Fruit fly (Drosophila melanogaster) whole organism, embryonic: ENCODE data around the gene CG10055.
A peak's percentile ranks its signal among the peaks of the same experiment; 100 is the strongest.

Source experiments
- B-H1 ChIP-seq: fragments of 200-800 bp; sonication (Bioruptor generic); IDR thresholded peaks from 3 replicates; pipeline ENCODE4 v1.3.6; 2022; ENCODE audit warnings: missing biosample characterization, missing genetic modification characterization
- BEAF-32 ChIP-seq: fragments of 200-800 bp; sonication (Bioruptor generic); optimal IDR thresholded peaks from 3 replicates; lab custom pipeline; 2017; ENCODE audit warnings: missing biosample characterization, missing genetic modification characterization, mild to moderate bottlenecking, moderate library complexity, missing genetic modification reagents
- Bdp1 ChIP-seq: fragments of 200-800 bp; sonication (Bioruptor generic); optimal IDR thresholded peaks from 3 replicates; lab custom pipeline; 2016; ENCODE audit warnings: missing biosample characterization, missing genetic modification characterization
- Bgb ChIP-seq: fragments of 200-800 bp; sonication (Bioruptor generic); IDR thresholded peaks from 2 replicates; pipeline ENCODE4 v1.3.6; 2022; ENCODE audit warnings: missing biosample characterization, missing genetic modification characterization; ENCODE audit not compliant: partially characterized antibody
- CG10431 ChIP-seq: fragments of 200-800 bp; sonication (Bioruptor generic); optimal IDR thresholded peaks from 3 replicates; lab custom pipeline; 2018; ENCODE audit warnings: missing biosample characterization, mild to moderate bottlenecking, missing genetic modification characterization
- CG11398 ChIP-seq: fragments of 200-800 bp; sonication (Bioruptor generic); optimal IDR thresholded peaks from 2 replicates; lab custom pipeline; 2016; ENCODE audit warnings: missing biosample characterization, missing genetic modification characterization
- CG12155 ChIP-seq: fragments of 200-800 bp; sonication (Bioruptor generic); optimal IDR thresholded peaks from 3 replicates; lab custom pipeline; 2016; ENCODE audit warnings: missing biosample characterization, missing genetic modification characterization
- CG13775 ChIP-seq: fragments of 200-800 bp; sonication (Bioruptor generic); optimal IDR thresholded peaks from 3 replicates; lab custom pipeline; 2017; ENCODE audit warnings: missing biosample characterization, mild to moderate bottlenecking, missing genetic modification characterization
- CG14441 ChIP-seq: fragments of 200-800 bp; sonication (Bioruptor generic); IDR thresholded peaks from 2 replicates; pipeline ENCODE4 v1.3.6; 2022; ENCODE audit warnings: missing biosample characterization, missing genetic modification characterization
- CG15011 ChIP-seq: fragments of 200-800 bp; sonication (Bioruptor generic); optimal IDR thresholded peaks from 3 replicates; lab custom pipeline; 2018; ENCODE audit warnings: missing biosample characterization, mild to moderate bottlenecking, missing genetic modification characterization
- CG17359 ChIP-seq: fragments of 200-800 bp; sonication (Bioruptor generic); optimal IDR thresholded peaks from 3 replicates; lab custom pipeline; 2018; ENCODE audit warnings: missing biosample characterization, mild to moderate bottlenecking, missing genetic modification characterization, moderate library complexity
- CG17912 ChIP-seq: fragments of 200-800 bp; sonication (Bioruptor generic); optimal IDR thresholded peaks from 2 replicates; lab custom pipeline; 2018; ENCODE audit warnings: missing biosample characterization, mild to moderate bottlenecking, missing genetic modification characterization
- CG18476 ChIP-seq: fragments of 200-800 bp; sonication (Bioruptor generic); optimal IDR thresholded peaks from 2 replicates; lab custom pipeline; 2016; ENCODE audit warnings: missing biosample characterization, mild to moderate bottlenecking, missing genetic modification characterization
- CG18599 ChIP-seq: fragments of 200-800 bp; sonication (Bioruptor generic); optimal IDR thresholded peaks from 3 replicates; lab custom pipeline; 2017; ENCODE audit warnings: missing biosample characterization, missing genetic modification characterization, mild to moderate bottlenecking, moderate library complexity, missing genetic modification reagents
- CG2120 ChIP-seq: fragments of 200-800 bp; sonication (Bioruptor generic); optimal IDR thresholded peaks from 3 replicates; lab custom pipeline; 2016; ENCODE audit warnings: missing biosample characterization, missing genetic modification characterization
- CG2199 ChIP-seq: fragments of 200-800 bp; sonication (Bioruptor generic); IDR thresholded peaks from 3 replicates; pipeline ENCODE4 v1.3.6; 2022; ENCODE audit warnings: missing biosample characterization, missing genetic modification characterization
- CG2202 ChIP-seq: fragments of 200-800 bp; sonication (Bioruptor generic); optimal IDR thresholded peaks from 2 replicates; lab custom pipeline; 2018; ENCODE audit warnings: missing biosample characterization, mild to moderate bottlenecking, missing genetic modification characterization
- CG31365 ChIP-seq: fragments of 200-800 bp; sonication (Bioruptor generic); optimal IDR thresholded peaks from 2 replicates; lab custom pipeline; 2018; ENCODE audit warnings: missing biosample characterization, mild to moderate bottlenecking, missing genetic modification characterization
- CG32772 ChIP-seq: fragments of 200-800 bp; sonication (Bioruptor generic); IDR thresholded peaks from 2 replicates; pipeline ENCODE4 v1.3.6; 2022; ENCODE audit warnings: missing biosample characterization, missing genetic modification characterization
- CG4707 ChIP-seq: fragments of 200-800 bp; sonication (Bioruptor generic); optimal IDR thresholded peaks from 2 replicates; lab custom pipeline; 2018; ENCODE audit warnings: missing biosample characterization, mild to moderate bottlenecking, missing genetic modification characterization, moderate library complexity
- Dfd ChIP-seq, 2 experiments: fragments of >200 bp; optimal IDR thresholded peaks; 2 replicates each; lab custom pipeline; 2017; ENCODE audit warnings: missing biosample characterization in 2 of 2, missing genetic modification characterization in 2 of 2
- Fer1 ChIP-seq: fragments of 200-800 bp; sonication (Bioruptor generic); optimal IDR thresholded peaks from 2 replicates; lab custom pipeline; 2017; ENCODE audit warnings: missing biosample characterization, mild to moderate bottlenecking, missing genetic modification characterization
- GATAe ChIP-seq: fragments of 200-800 bp; sonication (Bioruptor generic); conservative IDR thresholded peaks from 2 replicates; pipeline ENCODE4 v1.3.6; 2022; ENCODE audit warnings: missing biosample characterization, missing genetic modification characterization
- HmgZ ChIP-seq: fragments of 200-800 bp; sonication (Bioruptor generic); optimal IDR thresholded peaks from 2 replicates; lab custom pipeline; 2018; ENCODE audit warnings: missing biosample characterization, mild to moderate bottlenecking, missing genetic modification characterization
- Hr39 ChIP-seq: fragments of >200 bp; optimal IDR thresholded peaks from 2 replicates; lab custom pipeline; 2017
- Hr51 ChIP-seq, 2 experiments: fragments of 200-800 bp; sonication (Bioruptor generic); optimal IDR thresholded peaks; 2 replicates in 1 of 2; 3 replicates in 1 of 2; lab custom pipeline; 2016 to 2018; ENCODE audit warnings: missing biosample characterization in 2 of 2, missing genetic modification characterization in 2 of 2, mild to moderate bottlenecking in 1 of 2, moderate library complexity in 1 of 2
- Nf-YA ChIP-seq: fragments of 200-800 bp; sonication (Bioruptor generic); IDR thresholded peaks from 2 replicates; pipeline ENCODE4 v1.3.6; 2022; ENCODE audit warnings: missing biosample characterization, missing genetic modification characterization
- Nf-YB ChIP-seq: fragments of 200-800 bp; sonication (Bioruptor generic); optimal IDR thresholded peaks from 3 replicates; lab custom pipeline; 2019; ENCODE audit warnings: missing biosample characterization, mild to moderate bottlenecking, missing genetic modification characterization, moderate library complexity
- PHDP ChIP-seq: fragments of 200-800 bp; sonication (Bioruptor generic); optimal IDR thresholded peaks from 3 replicates; lab custom pipeline; 2018; ENCODE audit warnings: missing biosample characterization, mild to moderate bottlenecking, missing genetic modification characterization, moderate library complexity
- Scr ChIP-seq: fragments of 200-800 bp; sonication (Bioruptor generic); IDR thresholded peaks from 2 replicates; pipeline ENCODE4 v1.3.6; 2022; ENCODE audit warnings: missing biosample characterization, missing genetic modification characterization; ENCODE audit not compliant: partially characterized antibody
- Ssrp ChIP-seq: fragments of 200-800 bp; sonication (Bioruptor generic); optimal IDR thresholded peaks from 2 replicates; lab custom pipeline; 2018; ENCODE audit warnings: missing biosample characterization, mild to moderate bottlenecking, missing genetic modification characterization, moderate library complexity
- ac ChIP-seq: fragments of 200-800 bp; sonication (Bioruptor generic); optimal IDR thresholded peaks from 3 replicates; lab custom pipeline; 2017; ENCODE audit warnings: missing biosample characterization, mild to moderate bottlenecking, missing genetic modification characterization
- amos ChIP-seq: fragments of 200-800 bp; sonication (Bioruptor generic); IDR thresholded peaks from 2 replicates; pipeline ENCODE4 v1.3.6; 2022; ENCODE audit warnings: missing biosample characterization, missing genetic modification characterization; ENCODE audit not compliant: partially characterized antibody
- ara ChIP-seq: fragments of 200-800 bp; sonication (Bioruptor generic); IDR thresholded peaks from 2 replicates; pipeline ENCODE4 v1.3.6; 2022; ENCODE audit warnings: missing biosample characterization, missing genetic modification characterization
- ato ChIP-seq: fragments of 200-800 bp; sonication (Bioruptor generic); IDR thresholded peaks from 2 replicates; pipeline ENCODE4 v1.3.6; 2022; ENCODE audit warnings: missing biosample characterization, missing genetic modification characterization; ENCODE audit not compliant: partially characterized antibody
- bowl ChIP-seq: fragments of 200-800 bp; sonication (Bioruptor generic); IDR thresholded peaks from 2 replicates; pipeline ENCODE4 v1.3.6; 2022; ENCODE audit warnings: missing biosample characterization, missing genetic modification characterization
- cas ChIP-seq: fragments of 200-800 bp; sonication (Bioruptor generic); IDR thresholded peaks from 2 replicates; pipeline ENCODE4 v1.3.6; 2022; ENCODE audit warnings: missing biosample characterization, missing genetic modification characterization
- chif ChIP-seq, 2 experiments: fragments of 200-800 bp; sonication (Bioruptor generic); optimal IDR thresholded peaks; 3 replicates each; lab custom pipeline; 2016; ENCODE audit warnings: missing biosample characterization in 2 of 2, missing genetic modification characterization in 2 of 2
- crc ChIP-seq: fragments of 200-800 bp; sonication (Bioruptor generic); optimal IDR thresholded peaks from 2 replicates; lab custom pipeline; 2016; ENCODE audit warnings: missing biosample characterization, missing genetic modification characterization
- dm ChIP-seq: fragments of 200-800 bp; sonication (Bioruptor generic); optimal IDR thresholded peaks from 3 replicates; lab custom pipeline; 2016; ENCODE audit warnings: missing biosample characterization, missing genetic modification characterization
- jumu ChIP-seq: fragments of 200-800 bp; sonication (Bioruptor generic); optimal IDR thresholded peaks from 3 replicates; lab custom pipeline; 2016; ENCODE audit warnings: missing biosample characterization, missing genetic modification characterization
- klu ChIP-seq: fragments of 200-800 bp; sonication (Bioruptor generic); IDR thresholded peaks from 2 replicates; pipeline ENCODE4 v1.3.6; 2022; ENCODE audit warnings: missing biosample characterization, missing genetic modification characterization
- mirr ChIP-seq: fragments of 200-800 bp; sonication (Bioruptor generic); optimal IDR thresholded peaks from 3 replicates; lab custom pipeline; 2018; ENCODE audit warnings: missing biosample characterization, mild to moderate bottlenecking, missing genetic modification characterization
- schlank ChIP-seq: fragments of 200-800 bp; sonication (Bioruptor generic); optimal IDR thresholded peaks from 2 replicates; lab custom pipeline; 2018; ENCODE audit warnings: missing biosample characterization, mild to moderate bottlenecking, missing genetic modification characterization
- trem ChIP-seq: fragments of 200-800 bp; optimal IDR thresholded peaks from 3 replicates; lab custom pipeline; 2019; ENCODE audit warnings: missing biosample characterization, mild to moderate bottlenecking, missing genetic modification characterization, moderate library complexity
- twi ChIP-seq: fragments of 200-800 bp; optimal IDR thresholded peaks from 2 replicates; lab custom pipeline; 2019; ENCODE audit warnings: missing biosample characterization, mild to moderate bottlenecking, missing genetic modification characterization, moderate library complexity
- unc-4 ChIP-seq: fragments of 200-800 bp; sonication (Bioruptor generic); IDR thresholded peaks from 2 replicates; pipeline ENCODE4 v1.3.6; 2022; ENCODE audit warnings: missing biosample characterization, missing genetic modification characterization; ENCODE audit not compliant: partially characterized antibody
- wor ChIP-seq: fragments of 200-800 bp; sonication (Bioruptor generic); IDR thresholded peaks from 2 replicates; pipeline ENCODE4 v1.3.6; 2022; ENCODE audit warnings: missing biosample characterization, missing genetic modification characterization
- zen2 ChIP-seq: fragments of 200-800 bp; sonication (Bioruptor generic); IDR thresholded peaks from 3 replicates; pipeline ENCODE4 v1.3.6; 2022; ENCODE audit warnings: missing biosample characterization, missing genetic modification characterization; ENCODE audit not compliant: partially characterized antibody

CG10055 gene

dm6 chr3R:7144245-7144904, 42.1 kb downstream of the CG10055 start, which contains the start of the genes CG14610 and CG2656 (continued):
- no peak for TF ChIP-seq wor
- TF ChIP-seq dm (GFP tag; lab: Kevin White, UChicago) = peak; percentile 94
- peak; percentile 15 for TF ChIP-seq CG31365 (tag; lab: Kevin White, UChicago)
- TF ChIP-seq klu = no peak
- peak; percentile 92 for TF ChIP-seq CG2120 (GFP tag; lab: Kevin White, UChicago)
- TF ChIP-seq ara = 0 out of 2 replicates have a peak, but pooled peaks have one; percentile 6
- peak; percentile 48 for TF ChIP-seq CG18476 (GFP tag; lab: Kevin White, UChicago)
- 0 out of 2 replicates have a peak, but pooled peaks have one; percentile 36 for TF ChIP-seq cas (GFP tag; lab: Robert Waterston, UW)
- peak; percentile 55 for TF ChIP-seq PHDP
- peak; percentile 70 for TF ChIP-seq amos (GFP tag; lab: Robert Waterston, UW)
- TF ChIP-seq CG14441 (GFP tag; lab: Robert Waterston, UW) = no peak; the same call in 1 of the 2 replicates
- TF ChIP-seq chif (GFP tag; optimal IDR thresholded peaks at IDR 0.05; lab: Kevin White, UChicago) = peak; percentile 67 to 85
- no peak for TF ChIP-seq Nf-YB (GFP tag; lab: Kevin White, UChicago)
- TF ChIP-seq CG10431 (GFP tag; lab: Kevin White, UChicago) = no peak
- TF ChIP-seq CG18599 = peak; percentile 74
- TF ChIP-seq Hr39 (lab: Kevin White, UChicago) = no peak
- peak; percentile 59 for TF ChIP-seq CG17912 (GFP tag; lab: Kevin White, UChicago)
- no peak for TF ChIP-seq ac
- TF ChIP-seq crc (GFP tag; lab: Kevin White, UChicago) = peak; percentile 70
- TF ChIP-seq CG2199 = peak; percentile 90
- peak; percentile 77 for TF ChIP-seq Bgb (GFP tag; lab: Robert Waterston, UW)
- peak; percentile 67 for TF ChIP-seq BEAF-32 (GFP tag; lab: Kevin White, UChicago)
- TF ChIP-seq Ssrp = peak; percentile 27
- TF ChIP-seq CG12155 (GFP tag; lab: Kevin White, UChicago) = peak; percentile 86
- peak; percentile 90 for TF ChIP-seq HmgZ (tag; lab: Kevin White, UChicago)
- peak; percentile 92 for TF ChIP-seq Fer1
- TF ChIP-seq CG13775 = peak; percentile 43
- TF ChIP-seq Scr (GFP tag; lab: Robert Waterston, UW) = peak; percentile 59
- TF ChIP-seq Dfd (GFP tag; optimal IDR thresholded peaks at IDR 0.05; lab: Kevin White, UChicago) = no peak
- TF ChIP-seq Nf-YA = peak; percentile 25; the same call in 1 of the 2 replicates
- TF ChIP-seq zen2 = no peak; the same call in 2 of the 3 replicates
- peak; percentile 22; the same call in 1 of the 3 replicates for TF ChIP-seq B-H1 (GFP tag; lab: Robert Waterston, UW)
- TF ChIP-seq CG32772 (GFP tag; lab: Robert Waterston, UW) = peak; percentile 56
- peak; percentile 84 for TF ChIP-seq Bdp1 (GFP tag; lab: Kevin White, UChicago)
- TF ChIP-seq CG17359 (tag; lab: Kevin White, UChicago) = peak; percentile 66
- TF ChIP-seq CG11398 (GFP tag; lab: Kevin White, UChicago) = peak; percentile 66
- TF ChIP-seq CG4707 (GFP tag; lab: Kevin White, UChicago) = peak; percentile 19
- TF ChIP-seq mirr (GFP tag; lab: Kevin White, UChicago) = peak; percentile 53
- peak; percentile 16 for TF ChIP-seq twi (tag; lab: Kevin White, UChicago)
- TF ChIP-seq bowl (GFP tag; lab: Robert Waterston, UW) = no peak
- TF ChIP-seq CG2202 (tag; lab: Kevin White, UChicago) = peak; percentile 46
- TF ChIP-seq ato = 0 out of 2 replicates have a peak, but pooled peaks have one; percentile 38
- peak; percentile 44 to 82 for TF ChIP-seq Hr51 (GFP tag; optimal IDR thresholded peaks at IDR 0.05; lab: Kevin White, UChicago)
- peak; percentile 58 for TF ChIP-seq unc-4 (GFP tag; lab: Robert Waterston, UW)
- TF ChIP-seq trem = peak; percentile 100
- TF ChIP-seq CG15011 (GFP tag; lab: Kevin White, UChicago) = no peak
- peak; percentile 90 for TF ChIP-seq jumu (GFP tag; lab: Kevin White, UChicago)
- TF ChIP-seq GATAe (GFP tag; lab: Robert Waterston, UW) = no peak
- TF ChIP-seq schlank (tag; lab: Kevin White, UChicago) = peak; percentile 47
